Fruit fly (Drosophila melanogaster) whole organism, wandering third instar larva: ENCODE results near the gene puc.

Source experiments
- Dfd ChIP-seq: fragments of >200 bp; optimal IDR thresholded peaks from 2 replicates; lab custom pipeline; 2017; ENCODE audit warnings: missing biosample characterization, missing genetic modification characterization
- Dif ChIP-seq: fragments of 200-275, 200-300 bp; sonication (Bioruptor generic); optimal IDR thresholded peaks from 2 replicates; lab custom pipeline; 2018; ENCODE audit warnings: missing biosample characterization, missing genetic modification characterization; ENCODE audit not compliant: partially characterized antibody
- Hr83 ChIP-seq: fragments of 200-300 bp; sonication (Bioruptor generic); optimal IDR thresholded peaks from 2 replicates; lab custom pipeline; 2016; ENCODE audit warnings: missing biosample characterization, mild to moderate bottlenecking, missing genetic modification characterization, moderate library complexity; ENCODE audit not compliant: poor library complexity, severe bottlenecking
- Jra ChIP-seq: sonication (Bioruptor generic); optimal IDR thresholded peaks from 2 replicates; lab custom pipeline; 2016; ENCODE audit warnings: missing biosample characterization, missing genetic modification characterization
- Myc ChIP-seq: fragments of >200 bp; optimal IDR thresholded peaks from 2 replicates; lab custom pipeline; 2017
- OdsH ChIP-seq: fragments of 200-800 bp; sonication (Bioruptor generic); optimal IDR thresholded peaks from 2 replicates; lab custom pipeline; 2016; ENCODE audit warnings: missing biosample characterization, mild to moderate bottlenecking, missing genetic modification characterization
- Vsx2 ChIP-seq: fragments of 200-300, 225-300 bp; sonication (Bioruptor generic); optimal IDR thresholded peaks from 2 replicates; lab custom pipeline; 2018; ENCODE audit warnings: missing biosample characterization, missing genetic modification characterization; ENCODE audit not compliant: partially characterized antibody
- brk ChIP-seq: fragments of 200-800 bp; sonication (Bioruptor generic); optimal IDR thresholded peaks from 2 replicates; lab custom pipeline; 2016; ENCODE audit warnings: missing biosample characterization, mild to moderate bottlenecking, missing genetic modification characterization
- lola ChIP-seq: fragments of >200 bp; optimal IDR thresholded peaks from 2 replicates; lab custom pipeline; 2017; ENCODE audit warnings: missing biosample characterization, missing genetic modification characterization
- pan ChIP-seq: fragments of >200 bp; optimal IDR thresholded peaks from 2 replicates; lab custom pipeline; 2017
- psq ChIP-seq: fragments of 200-800 bp; sonication (Bioruptor generic); optimal IDR thresholded peaks from 3 replicates; lab custom pipeline; 2017; ENCODE audit warnings: missing biosample characterization, mild to moderate bottlenecking, missing genetic modification characterization, moderate library complexity
- sage ChIP-seq: fragments of 200-800 bp; sonication (Bioruptor generic); optimal IDR thresholded peaks from 2 replicates; lab custom pipeline; 2016; ENCODE audit warnings: missing biosample characterization, mild to moderate bottlenecking, missing genetic modification characterization
- tai ChIP-seq: sonication (Bioruptor generic); optimal IDR thresholded peaks from 2 replicates; lab custom pipeline; 2016; ENCODE audit warnings: missing biosample characterization, missing genetic modification characterization

- TF ChIP-seq psq (GFP tag; lab: Kevin White, UChicago) (no peak), Myc (lab: Kevin White, UChicago) (no peak), Hr83 (GFP tag; lab: Kevin White, UChicago) (no peak), pan (no peak), tai (no peak), OdsH (GFP tag; lab: Kevin White, UChicago) (no peak), sage (GFP tag; lab: Kevin White, UChicago) (no peak), Dfd (GFP tag; lab: Kevin White, UChicago) (no peak), lola (GFP tag; lab: Kevin White, UChicago) (no peak), brk (GFP tag; lab: Kevin White, UChicago) (no peak), Jra (GFP tag; lab: Kevin White, UChicago) (no peak), Vsx2 (GFP tag; lab: Kevin White, UChicago) (no peak), Dif (GFP tag; lab: Kevin White, UChicago) (no peak)
Observed at dm6 chr3R:8072635-8073034, 32.5 kb upstream of the puc start.
